Worm (Caenorhabditis elegans) whole organism, L2 larva: Measurements from ENCODE around the gene fbxb-20.

ENCODE experiments used
- alr-1 ChIP-seq: fragments of 150-350 bp; optimal IDR thresholded peaks from 2 replicates; lab custom pipeline; 2014; ENCODE audit warnings: missing biosample characterization, missing genetic modification characterization
- dmd-4 ChIP-seq: sonication (generic microtip); optimal IDR thresholded peaks from 2 replicates; lab custom pipeline; 2017; ENCODE audit warnings: missing biosample characterization, missing genetic modification characterization
- elt-3 ChIP-seq: sonication (generic microtip); optimal IDR thresholded peaks from 2 replicates; lab custom pipeline; 2017; ENCODE audit warnings: missing biosample characterization, missing genetic modification characterization
- nhr-12 ChIP-seq: fragments of 150-350 bp; optimal IDR thresholded peaks from 2 replicates; lab custom pipeline; 2014; ENCODE audit warnings: missing biosample characterization, missing genetic modification characterization
- nhr-23 ChIP-seq: fragments of 150-350 bp; optimal IDR thresholded peaks from 2 replicates; lab custom pipeline; 2014; ENCODE audit warnings: missing biosample characterization, missing genetic modification reagents, missing genetic modification characterization
- nhr-6 ChIP-seq: fragments of 150-350 bp; optimal IDR thresholded peaks from 2 replicates; lab custom pipeline; 2014; ENCODE audit warnings: missing biosample characterization, missing genetic modification characterization
- sem-4 ChIP-seq: fragments of 150-350 bp; optimal IDR thresholded peaks from 2 replicates; lab custom pipeline; 2014; ENCODE audit warnings: missing biosample characterization, missing genetic modification reagents, missing genetic modification characterization
- skn-1 ChIP-seq: sonication (generic microtip); optimal IDR thresholded peaks from 2 replicates; lab custom pipeline; 2017; ENCODE audit warnings: missing biosample characterization, missing genetic modification characterization
- unc-39 ChIP-seq: fragments of 150-350 bp; optimal IDR thresholded peaks from 2 replicates; lab custom pipeline; 2014; ENCODE audit warnings: missing biosample characterization, missing genetic modification characterization
- unc-62 ChIP-seq: fragments of 150-350 bp; optimal IDR thresholded peaks from 2 replicates; lab custom pipeline; 2014; ENCODE audit warnings: missing biosample characterization, missing genetic modification reagents, missing genetic modification characterization

ce11 chrII:1654917-1655316, 4.5 kb upstream of the fbxb-20 start, which contains the start of gene btb-12:
- no peak for TF ChIP-seq sem-4 (tag; lab: Kevin White, UChicago)
- TF ChIP-seq unc-62 (GFP tag; lab: Kevin White, UChicago): no peak
- no peak for TF ChIP-seq skn-1
- TF ChIP-seq nhr-23: no peak
- no peak for TF ChIP-seq dmd-4 (tag; lab: Kevin White, UChicago)
- TF ChIP-seq unc-39: no peak
- TF ChIP-seq nhr-12 (tag; lab: Kevin White, UChicago): no peak
- TF ChIP-seq nhr-6 (tag; lab: Kevin White, UChicago): no peak
- no peak for TF ChIP-seq alr-1 (tag; lab: Kevin White, UChicago)
- TF ChIP-seq elt-3 (tag; lab: Kevin White, UChicago): no peak
